Fruit fly (Drosophila melanogaster): ENCODE measurements around the gene CG18641.
A peak's percentile ranks its signal among the peaks of the same experiment; 100 is the strongest.

CG18641 gene

dm6 chr2L:2375655-2376417, 39.3 kb downstream of the CG18641 start, which contains the start of gene Atxn7 (continued):
- peak; percentile 61 for TF ChIP-seq CG12299 (tag; optimal IDR thresholded peaks at IDR 0.05)
- TF ChIP-seq Pdp1 (GFP tag; optimal IDR thresholded peaks at IDR 0.05), result peak; percentile 24 to 89
- TF ChIP-seq zen (tag; optimal IDR thresholded peaks at IDR 0.05), result peak; percentile 88
- TF ChIP-seq ac (GFP tag; optimal IDR thresholded peaks at IDR 0.05), result peak; percentile 72
- TF ChIP-seq grn (GFP tag; optimal IDR thresholded peaks at IDR 0.05), result peak; percentile 31
- peak; percentile 82 for TF ChIP-seq YL-1 (GFP tag; optimal IDR thresholded peaks at IDR 0.05)
- peak; percentile 98 for TF ChIP-seq amos (GFP tag; IDR thresholded peaks at IDR 0.05; ENCODE audit: partially characterized antibody)
- TF ChIP-seq az2 (GFP tag; optimal IDR thresholded peaks at IDR 0.05), result peak; percentile 24
- TF ChIP-seq CG14860 (GFP tag; IDR thresholded peaks at IDR 0.05; ENCODE audit: partially characterized antibody), result peak; percentile 82
- TF ChIP-seq dimm (GFP tag; IDR thresholded peaks at IDR 0.05), result no peak
- TF ChIP-seq dan (GFP tag; IDR thresholded peaks at IDR 0.05), result no peak
- no peak for TF ChIP-seq pros (GFP tag; optimal IDR thresholded peaks at IDR 0.05)
- peak; percentile 28 for TF ChIP-seq fd102C (GFP tag; optimal IDR thresholded peaks at IDR 0.05)
- TF ChIP-seq D (optimal IDR thresholded peaks at IDR 0.05), result no peak
- TF ChIP-seq D (GFP tag; optimal IDR thresholded peaks at IDR 0.05), result peak; percentile 22
- peak; percentile 79 for TF ChIP-seq CG12659 (GFP tag; optimal IDR thresholded peaks at IDR 0.05)
- no peak for TF ChIP-seq Dfd (GFP tag; optimal IDR thresholded peaks at IDR 0.05)
- TF ChIP-seq Abd-B (GFP tag; optimal IDR thresholded peaks at IDR 0.05), result peak; percentile 10
- TF ChIP-seq HLH54F (GFP tag; optimal IDR thresholded peaks at IDR 0.05), result peak; percentile 31
- peak; percentile 89 for TF ChIP-seq CG17912 (GFP tag; optimal IDR thresholded peaks at IDR 0.05)
- no peak for TF ChIP-seq Lim3 (GFP tag; IDR thresholded peaks at IDR 0.05)
- no peak for TF ChIP-seq C15 (GFP tag; IDR thresholded peaks at IDR 0.05)
- peak; percentile 73; the same call in 1 of the 2 replicates for TF ChIP-seq tna (GFP tag; IDR thresholded peaks at IDR 0.05; ENCODE audit: partially characterized antibody)
- peak; percentile 46 for TF ChIP-seq Ssrp (tag; optimal IDR thresholded peaks at IDR 0.05)
- TF ChIP-seq sima (GFP tag; optimal IDR thresholded peaks at IDR 0.05), result no peak
- peak; percentile 70 for TF ChIP-seq MTF-1 (GFP tag; optimal IDR thresholded peaks at IDR 0.05; ENCODE audit: borderline replicate concordance)
- TF ChIP-seq crc (GFP tag; optimal IDR thresholded peaks at IDR 0.05), result peak; percentile 42
- TF ChIP-seq CG2202 (tag; optimal IDR thresholded peaks at IDR 0.05), result peak; percentile 57
- TF ChIP-seq CG15601 (tag; optimal IDR thresholded peaks at IDR 0.05), result peak; percentile 76
- TF ChIP-seq nerfin-2 (GFP tag; IDR thresholded peaks at IDR 0.05; ENCODE audit: partially characterized antibody), result peak; percentile 89
- no peak for TF ChIP-seq aop (GFP tag; IDR thresholded peaks at IDR 0.05)
- TF ChIP-seq Gug (GFP tag; IDR thresholded peaks at IDR 0.05), result no peak; the same call in 3 of the 4 replicates
- no peak for TF ChIP-seq Chrac-16 (GFP tag; optimal IDR thresholded peaks at IDR 0.05)
- peak; percentile 63 for TF ChIP-seq Fer3 (tag; optimal IDR thresholded peaks at IDR 0.05)
- 0 out of 2 replicates have a peak, but pooled peaks have one; percentile 22 for TF ChIP-seq Rx (GFP tag; IDR thresholded peaks at IDR 0.05)
- no peak for TF ChIP-seq CG10959 (GFP tag; IDR thresholded peaks at IDR 0.05)
- peak; percentile 29 for TF ChIP-seq Dp (GFP tag; optimal IDR thresholded peaks at IDR 0.05)
- peak; percentile 20 for TF ChIP-seq CG1602 (GFP tag; optimal IDR thresholded peaks at IDR 0.05)
- peak; percentile 34 for TF ChIP-seq CG10274 (GFP tag; optimal IDR thresholded peaks at IDR 0.05)
- TF ChIP-seq croc (GFP tag; conservative IDR thresholded peaks at IDR 0.05), result no peak
- peak; percentile 58 for TF ChIP-seq Adf1 (GFP tag; IDR thresholded peaks at IDR 0.05)
- peak; percentile 89 for TF ChIP-seq CG2129 (GFP tag; IDR thresholded peaks at IDR 0.05; ENCODE audit: partially characterized antibody)
- TF ChIP-seq H15 (GFP tag; IDR thresholded peaks at IDR 0.05), result peak; percentile 11; the same call in 1 of the 3 replicates
- peak; percentile 76 for TF ChIP-seq Rfx (GFP tag; IDR thresholded peaks at IDR 0.05)
- peak; percentile 44 for TF ChIP-seq CG13424 (tag; optimal IDR thresholded peaks at IDR 0.05)
- 0 out of 2 replicates have a peak, but pooled peaks have one; percentile 21 for TF ChIP-seq CG1024 (GFP tag; IDR thresholded peaks at IDR 0.05)
- TF ChIP-seq zfh2 (GFP tag; optimal IDR thresholded peaks at IDR 0.05), result peak; percentile 26
- no peak for TF ChIP-seq CG7357 (GFP tag; IDR thresholded peaks at IDR 0.05)
- peak; percentile 52 for TF ChIP-seq CG14710 (tag; optimal IDR thresholded peaks at IDR 0.05)

Measured in whole organism, embryonic.